Worm (Caenorhabditis elegans) whole organism, L2 larva: ENCODE measurements around the gene aqp-2.

Source experiments
- Y55F3AM.14 ChIP-seq: fragments of 200-800 bp; sonication (Bioruptor generic); optimal IDR thresholded peaks from 2 replicates; lab custom pipeline; 2018; ENCODE audit warnings: mild to moderate bottlenecking, missing genetic modification characterization, missing compliant biosample characterization
- ama-1 ChIP-seq: fragments of 150-350 bp; optimal IDR thresholded peaks from 2 replicates; lab custom pipeline; 2018; ENCODE audit warnings: inconsistent platforms
- ceh-82 ChIP-seq: fragments of 150-350 bp; optimal IDR thresholded peaks from 2 replicates; lab custom pipeline; 2014; ENCODE audit warnings: missing biosample characterization, missing genetic modification characterization
- egl-27 ChIP-seq: sonication (generic microtip); optimal IDR thresholded peaks from 3 replicates; lab custom pipeline; 2017; ENCODE audit warnings: missing biosample characterization, missing genetic modification reagents, missing genetic modification characterization
- lin-13 ChIP-seq: fragments of 150-350 bp; optimal IDR thresholded peaks from 2 replicates; lab custom pipeline; 2014; ENCODE audit warnings: missing biosample characterization, missing genetic modification reagents, missing genetic modification characterization
- nhr-10 ChIP-seq: sonication (generic microtip); optimal IDR thresholded peaks from 2 replicates; lab custom pipeline; 2017; ENCODE audit warnings: missing biosample characterization, missing genetic modification characterization
- nhr-237 ChIP-seq: fragments of 150-350 bp; optimal IDR thresholded peaks from 2 replicates; lab custom pipeline; 2014; ENCODE audit warnings: missing biosample characterization, missing genetic modification characterization
- peb-1 ChIP-seq: fragments of 150-350 bp; optimal IDR thresholded peaks from 2 replicates; lab custom pipeline; 2014; ENCODE audit warnings: missing biosample characterization, missing genetic modification characterization
- snpc-4 ChIP-seq: fragments of 150-350 bp; optimal IDR thresholded peaks from 2 replicates; lab custom pipeline; 2014; ENCODE audit warnings: missing biosample characterization, missing genetic modification characterization
- unc-55 ChIP-seq: fragments of 150-350 bp; sonication (generic microtip); optimal IDR thresholded peaks from 3 replicates; lab custom pipeline; 2014; ENCODE audit warnings: missing biosample characterization, missing genetic modification reagents, missing genetic modification characterization
- ztf-11 ChIP-seq: sonication (generic microtip); optimal IDR thresholded peaks from 2 replicates; lab custom pipeline; 2017; ENCODE audit warnings: missing biosample characterization, missing genetic modification characterization

DNA sequence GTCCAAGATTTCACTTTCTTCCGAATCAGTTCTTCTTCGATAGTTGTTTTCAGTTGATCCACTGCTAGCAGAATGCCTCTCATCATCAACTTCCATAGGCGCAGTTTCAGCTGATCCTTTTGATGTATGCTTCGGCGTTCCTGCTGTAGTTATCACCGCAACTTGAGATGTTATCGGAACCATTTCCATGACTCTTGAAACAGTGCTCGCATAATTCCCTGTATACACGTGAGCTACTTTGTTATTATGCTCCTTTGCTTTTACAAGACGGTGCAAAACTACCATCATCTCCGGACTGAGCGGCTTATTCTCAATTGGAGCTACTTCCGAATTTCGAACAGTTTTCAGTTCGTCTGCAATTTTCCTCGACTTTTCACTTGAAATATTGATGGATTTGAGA is 15.4 kb upstream of the aqp-2 start:
- TF ChIP-seq ztf-11 (tag; lab: Kevin White, UChicago), result no peak
- no peak for TF ChIP-seq Y55F3AM.14
- no peak for TF ChIP-seq snpc-4
- TF ChIP-seq egl-27 (tag; lab: Kevin White, UChicago), result no peak
- TF ChIP-seq unc-55 (GFP tag; lab: Kevin White, UChicago), result no peak
- TF ChIP-seq peb-1 (tag; lab: Kevin White, UChicago), result no peak
- no peak for TF ChIP-seq ama-1 (lab: Kevin White, UChicago)
- TF ChIP-seq nhr-237 (tag; lab: Kevin White, UChicago), result no peak
- TF ChIP-seq lin-13 (GFP tag; lab: Kevin White, UChicago), result no peak
- no peak for TF ChIP-seq ceh-82 (tag; lab: Kevin White, UChicago)
- TF ChIP-seq nhr-10 (tag; lab: Kevin White, UChicago), result no peak
